Fruit fly (Drosophila melanogaster): ENCODE results near the gene CG14200.

Gene CG14200

dm6 chrX:19521753-19522383 lies 26.6 kb downstream of the CG14200 start, which contains the start of the genes Idh3a and CoRest (continued):
- no peak for TF ChIP-seq dimm (GFP tag; IDR thresholded peaks at IDR 0.05)
- TF ChIP-seq Ssrp (tag; optimal IDR thresholded peaks at IDR 0.05) = no peak
- TF ChIP-seq prd (optimal IDR thresholded peaks at IDR 0.05) = no peak
- TF ChIP-seq prd (GFP tag; IDR thresholded peaks at IDR 0.05) = peak; percentile 52
- no peak for TF ChIP-seq chif (GFP tag; optimal IDR thresholded peaks at IDR 0.05)
- no peak for TF ChIP-seq salm (tag; optimal IDR thresholded peaks at IDR 0.05)
- TF ChIP-seq Dek (tag; optimal IDR thresholded peaks at IDR 0.05) = no peak
- TF ChIP-seq odd (GFP tag; optimal IDR thresholded peaks at IDR 0.05) = no peak
- no peak for TF ChIP-seq esg (GFP tag; conservative IDR thresholded peaks at IDR 0.05)
- TF ChIP-seq CG2199 (GFP tag; IDR thresholded peaks at IDR 0.05) = no peak
- TF ChIP-seq CG16779 (GFP tag; IDR thresholded peaks at IDR 0.05) = no peak
- no peak for TF ChIP-seq CG18764 (GFP tag; optimal IDR thresholded peaks at IDR 0.05)
- no peak for TF ChIP-seq Eip74EF (GFP tag; optimal IDR thresholded peaks at IDR 0.05)
- TF ChIP-seq CG10147 (GFP tag; optimal IDR thresholded peaks at IDR 0.05) = no peak
- no peak for TF ChIP-seq ab (GFP tag; optimal IDR thresholded peaks at IDR 0.05)
- TF ChIP-seq Hsf (GFP tag; optimal IDR thresholded peaks at IDR 0.05) = peak; percentile 29
- TF ChIP-seq HLH3B (GFP tag; IDR thresholded peaks at IDR 0.05) = no peak
- no peak for TF ChIP-seq HHEX (GFP tag; optimal IDR thresholded peaks at IDR 0.05)
- TF ChIP-seq gcm (GFP tag; optimal IDR thresholded peaks at IDR 0.05) = peak; percentile 68
- TF ChIP-seq CG7372 (GFP tag; IDR thresholded peaks at IDR 0.05) = 0 out of 2 replicates have a peak, but pooled peaks have one; percentile 41
- peak; percentile 63; the same call in 1 of the 2 replicates for TF ChIP-seq Bgb (GFP tag; IDR thresholded peaks at IDR 0.05; ENCODE audit: partially characterized antibody)
- TF ChIP-seq CG14860 (GFP tag; IDR thresholded peaks at IDR 0.05; ENCODE audit: partially characterized antibody) = peak; percentile 68; the same call in 2 of the 3 replicates
- no peak for TF ChIP-seq TFAM (GFP tag; optimal IDR thresholded peaks at IDR 0.05)
- no peak for TF ChIP-seq Blimp-1 (GFP tag; optimal IDR thresholded peaks at IDR 0.05)
- TF ChIP-seq CG17385 (GFP tag; optimal IDR thresholded peaks at IDR 0.05) = no peak
- no peak for TF ChIP-seq CG33213 (GFP tag; optimal IDR thresholded peaks at IDR 0.05)
- peak; percentile 76 for TF ChIP-seq Myb (GFP tag; optimal IDR thresholded peaks at IDR 0.05)
- TF ChIP-seq CG7556 (GFP tag; optimal IDR thresholded peaks at IDR 0.05) = no peak
- no peak for TF ChIP-seq B-H2 (GFP tag; optimal IDR thresholded peaks at IDR 0.05)
- TF ChIP-seq Doc2 (GFP tag; IDR thresholded peaks at IDR 0.05) = no peak
- TF ChIP-seq CG6791 (GFP tag; IDR thresholded peaks at IDR 0.05; ENCODE audit: partially characterized antibody) = peak; percentile 54; the same call in 2 of the 3 replicates
- no peak for TF ChIP-seq bigmax (GFP tag; optimal IDR thresholded peaks at IDR 0.05)
- peak; percentile 65 for TF ChIP-seq vnd (GFP tag; IDR thresholded peaks at IDR 0.05; ENCODE audit: partially characterized antibody)
- no peak for TF ChIP-seq NC2β (GFP tag; optimal IDR thresholded peaks at IDR 0.05)
- TF ChIP-seq peb (GFP tag; IDR thresholded peaks at IDR 0.05) = no peak
- no peak for TF ChIP-seq vfl (GFP tag; optimal IDR thresholded peaks at IDR 0.05)
- peak; percentile 64 for TF ChIP-seq CG32532 (GFP tag; IDR thresholded peaks at IDR 0.05)
- no peak for TF ChIP-seq CG15011 (GFP tag; optimal IDR thresholded peaks at IDR 0.05)
- no peak for TF ChIP-seq br (optimal IDR thresholded peaks at IDR 0.05)
- no peak for TF ChIP-seq psq (GFP tag; optimal IDR thresholded peaks at IDR 0.05)
- peak; percentile 2 for TF ChIP-seq CG18599 (GFP tag; optimal IDR thresholded peaks at IDR 0.05)
- no peak for TF ChIP-seq bsh (GFP tag; optimal IDR thresholded peaks at IDR 0.05)
- TF ChIP-seq Antp (GFP tag; optimal IDR thresholded peaks at IDR 0.05) = peak; percentile 10
- no peak for TF ChIP-seq Fer2 (tag; optimal IDR thresholded peaks at IDR 0.05)
- TF ChIP-seq luna (GFP tag; optimal IDR thresholded peaks at IDR 0.05) = no peak
- TF ChIP-seq CHES-1-like (GFP tag; optimal IDR thresholded peaks at IDR 0.05) = peak; percentile 24
- no peak for TF ChIP-seq dati (GFP tag; IDR thresholded peaks at IDR 0.05)
- peak; percentile 31 for TF ChIP-seq CG10543 (GFP tag; optimal IDR thresholded peaks at IDR 0.05)
- no peak for TF ChIP-seq gem (tag; optimal IDR thresholded peaks at IDR 0.05)
- peak; percentile 10 for TF ChIP-seq YL-1 (GFP tag; optimal IDR thresholded peaks at IDR 0.05)
